Fruit fly (Drosophila melanogaster): ENCODE results near the gene ABCB7.

ABCB7 gene

dm6 chr3L:1590194-1590593, 28.0 kb upstream of the ABCB7 start:
- TF ChIP-seq psq (GFP tag; optimal IDR thresholded peaks at IDR 0.05) (no peak), CG32264 (GFP tag; optimal IDR thresholded peaks at IDR 0.05) (no peak), h (GFP tag; optimal IDR thresholded peaks at IDR 0.05) (no peak), jim (GFP tag; optimal IDR thresholded peaks at IDR 0.05) (no peak), Mio (GFP tag; optimal IDR thresholded peaks at IDR 0.05) (no peak), GATAd (GFP tag; optimal IDR thresholded peaks at IDR 0.05) (no peak), Abd-B (GFP tag; optimal IDR thresholded peaks at IDR 0.05) (no peak), pan (optimal IDR thresholded peaks at IDR 0.05) (no peak), OdsH (GFP tag; optimal IDR thresholded peaks at IDR 0.05) (no peak)

DNA sequence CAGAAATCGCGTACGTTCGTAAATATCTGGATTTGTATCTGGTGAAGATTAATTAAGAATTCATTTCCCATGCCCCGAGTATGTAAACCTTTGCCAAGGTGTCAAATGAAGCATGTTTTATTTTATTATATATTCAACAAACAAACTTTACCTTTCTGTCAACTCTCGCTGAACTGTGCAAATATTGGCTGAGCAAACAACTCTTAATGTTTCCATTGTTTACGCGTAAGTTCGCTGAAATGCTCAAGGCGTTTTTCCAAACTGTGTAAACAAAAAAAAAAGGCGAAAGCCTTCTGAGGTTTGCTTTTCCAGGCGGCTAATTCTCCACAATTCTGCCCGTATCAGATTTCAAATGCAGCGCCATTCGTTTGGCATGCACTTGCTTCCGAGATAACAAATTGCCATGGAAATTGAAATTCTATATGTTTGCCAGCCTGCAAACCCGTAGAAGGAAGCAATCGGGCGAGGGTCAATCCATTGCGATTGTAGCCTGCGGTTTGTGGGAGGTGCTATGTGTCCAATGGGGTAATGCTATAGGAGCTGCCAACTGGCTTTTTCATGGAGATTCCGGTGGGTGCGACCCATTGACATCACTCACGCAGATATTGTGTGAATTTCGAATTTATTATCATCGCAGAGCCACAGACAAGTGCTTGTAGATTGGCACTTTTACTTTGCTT, 26.4 kb upstream of the ABCB7 start:
- TF ChIP-seq dl (GFP tag; optimal IDR thresholded peaks at IDR 0.05; ENCODE audit: insufficient read depth in 1 of 2, partially characterized antibody in 2 of 2) (no peak), Hr83 (GFP tag; optimal IDR thresholded peaks at IDR 0.05; ENCODE audit: poor library complexity, severe bottlenecking) (peak; percentile 100), Abd-B (GFP tag; optimal IDR thresholded peaks at IDR 0.05) (no peak), rgr (GFP tag; optimal IDR thresholded peaks at IDR 0.05) (peak; percentile 99), Vsx2 (GFP tag; optimal IDR thresholded peaks at IDR 0.05; ENCODE audit: partially characterized antibody) (no peak), dsf (GFP tag; optimal IDR thresholded peaks at IDR 0.05; ENCODE audit: borderline replicate concordance) (peak; percentile 97), OdsH (GFP tag; optimal IDR thresholded peaks at IDR 0.05) (peak; percentile 99), foxo (GFP tag; optimal IDR thresholded peaks at IDR 0.05) (peak; percentile 90 to 97), GATAd (GFP tag; optimal IDR thresholded peaks at IDR 0.05) (peak; percentile 94), brk (GFP tag; optimal IDR thresholded peaks at IDR 0.05) (no peak), usp (GFP tag; optimal IDR thresholded peaks at IDR 0.05) (no peak), h (GFP tag; optimal IDR thresholded peaks at IDR 0.05) (peak; percentile 99), HLH106 (tag; optimal IDR thresholded peaks at IDR 0.05) (peak; percentile 89), br (GFP tag; optimal IDR thresholded peaks at IDR 0.05) (peak; percentile 98), fru (GFP tag; optimal IDR thresholded peaks at IDR 0.05) (peak; percentile 97), tai (GFP tag; optimal IDR thresholded peaks at IDR 0.05) (no peak), Rel (GFP tag; optimal IDR thresholded peaks at IDR 0.05) (peak; percentile 82), Rel (tag; optimal IDR thresholded peaks at IDR 0.05) (peak; percentile 84), pan (optimal IDR thresholded peaks at IDR 0.05) (no peak), Hnf4 (GFP tag; optimal IDR thresholded peaks at IDR 0.05) (peak; percentile 99), Sp1 (GFP tag; optimal IDR thresholded peaks at IDR 0.05) (peak; percentile 97), jim (GFP tag; optimal IDR thresholded peaks at IDR 0.05) (peak; percentile 98), ey (GFP tag; optimal IDR thresholded peaks at IDR 0.05) (peak; percentile 91), sv (GFP tag; optimal IDR thresholded peaks at IDR 0.05) (peak; percentile 60), Myc (optimal IDR thresholded peaks at IDR 0.05) (no peak), N (GFP tag; optimal IDR thresholded peaks at IDR 0.05) (no peak), psq (GFP tag; optimal IDR thresholded peaks at IDR 0.05) (peak; percentile 95), Hr78 (GFP tag; optimal IDR thresholded peaks at IDR 0.05) (no peak), Dif (GFP tag; optimal IDR thresholded peaks at IDR 0.05; ENCODE audit: partially characterized antibody) (no peak), Mio (GFP tag; optimal IDR thresholded peaks at IDR 0.05) (peak; percentile 93), Dfd (GFP tag; optimal IDR thresholded peaks at IDR 0.05) (no peak), CG9705 (GFP tag; optimal IDR thresholded peaks at IDR 0.05) (peak; percentile 95), Jra (GFP tag; optimal IDR thresholded peaks at IDR 0.05) (peak; percentile 98), sage (GFP tag; optimal IDR thresholded peaks at IDR 0.05) (peak; percentile 96), woc (GFP tag; optimal IDR thresholded peaks at IDR 0.05) (peak; percentile 86), CrebA (GFP tag; optimal IDR thresholded peaks at IDR 0.05; ENCODE audit: borderline replicate concordance) (no peak), CG32264 (GFP tag; optimal IDR thresholded peaks at IDR 0.05) (peak; percentile 97), lola (GFP tag; optimal IDR thresholded peaks at IDR 0.05) (no peak), dmrt93B (GFP tag; optimal IDR thresholded peaks at IDR 0.05) (peak; percentile 92)

Data from whole organism, wandering third instar larva.